Worm (Caenorhabditis elegans): ENCODE measurements around the gene mec-14.

Gene mec-14

ce11 chrIII:7170090-7170489, 22.7 kb downstream of the mec-14 start:
- TF ChIP-seq ceh-28 (tag; optimal IDR thresholded peaks at IDR 0.05) (no peak), aha-1 (tag) (peak; percentile 81), nhr-77 (tag; optimal IDR thresholded peaks at IDR 0.05) (no peak), ZK546.5 (tag; optimal IDR thresholded peaks at IDR 0.05) (no peak), mdl-1 (tag; optimal IDR thresholded peaks at IDR 0.05) (no peak), unc-62 (GFP tag; optimal IDR thresholded peaks at IDR 0.05 in 1 of 2) (peak in 1 of 2 experiments; percentile 90), unc-62 (tag; optimal IDR thresholded peaks at IDR 0.05) (no peak), Y48G9A.11 (GFP tag; IDR thresholded peaks at IDR 0.05) (no peak)

- TF ChIP-seq unc-62 (GFP tag; optimal IDR thresholded peaks at IDR 0.05 in 1 of 2) (peak in 1 of 2 experiments; percentile 53), unc-62 (tag; optimal IDR thresholded peaks at IDR 0.05) (no peak), madf-9 (GFP tag; conservative IDR thresholded peaks at IDR 0.05) (no peak)
Measured at ce11 chrIII:7167568-7167937, 25.2 kb downstream of the mec-14 start, which contains the start of gene acs-4. acs-4 (plus strand) TSS chrIII:7167838.

- TF ChIP-seq ces-1 (GFP tag; optimal IDR thresholded peaks at IDR 0.05) (no peak), F49E8.2 (tag; optimal IDR thresholded peaks at IDR 0.05; ENCODE audit: borderline replicate concordance) (no peak), zag-1 (tag; optimal IDR thresholded peaks at IDR 0.05) (no peak), daf-16 (GFP tag; optimal IDR thresholded peaks at IDR 0.05) (no peak), daf-16 (tag; optimal IDR thresholded peaks at IDR 0.05) (peak; percentile 74), nhr-237 (tag; optimal IDR thresholded peaks at IDR 0.05) (no peak), php-3 (GFP tag; IDR thresholded peaks at IDR 0.05) (peak; percentile 89), fos-1 (tag; optimal IDR thresholded peaks at IDR 0.05) (no peak), hmg-1.1 (GFP tag; IDR thresholded peaks at IDR 0.05) (peak; percentile 80), hif-1 (tag; optimal IDR thresholded peaks at IDR 0.05) (peak in 1 of 2 experiments; percentile 20), F37D6.2 (tag; optimal IDR thresholded peaks at IDR 0.05) (peak; percentile 9), Y5F2A.4 (GFP tag; optimal IDR thresholded peaks at IDR 0.05) (no peak), ztf-11 (tag; optimal IDR thresholded peaks at IDR 0.05) (no peak), mes-2 (tag; optimal IDR thresholded peaks at IDR 0.05; ENCODE audit: poor library complexity, severe bottlenecking) (peak; percentile 51), lin-39 (tag; optimal IDR thresholded peaks at IDR 0.05) (no peak), hlh-11 (tag; optimal IDR thresholded peaks at IDR 0.05) (peak; percentile 58), lin-29 (GFP tag; IDR thresholded peaks at IDR 0.05) (no peak), nhr-102 (tag; optimal IDR thresholded peaks at IDR 0.05) (no peak), unc-130 (GFP tag; optimal IDR thresholded peaks at IDR 0.05) (no peak), Y75B8A.6 (GFP tag; IDR thresholded peaks at IDR 0.05) (no peak), nhr-77 (tag; optimal IDR thresholded peaks at IDR 0.05) (no peak), F10B5.3 (tag; optimal IDR thresholded peaks at IDR 0.05) (no peak), zip-11 (GFP tag; IDR thresholded peaks at IDR 0.05) (no peak), nhr-42 (GFP tag; IDR thresholded peaks at IDR 0.05) (no peak), hlh-30 (tag; optimal IDR thresholded peaks at IDR 0.05; ENCODE audit: insufficient read depth) (peak; percentile 40), mxl-3 (GFP tag; optimal IDR thresholded peaks at IDR 0.05) (no peak), attf-4 (tag; optimal IDR thresholded peaks at IDR 0.05) (no peak), saeg-2 (GFP tag; IDR thresholded peaks at IDR 0.05) (no peak), F26F4.8 (GFP tag; conservative IDR thresholded peaks at IDR 0.05) (no peak), spr-3 (GFP tag; optimal IDR thresholded peaks at IDR 0.05) (no peak), jun-1 (tag; optimal IDR thresholded peaks at IDR 0.05) (peak; percentile 2), ZK337.2 (GFP tag; IDR thresholded peaks at IDR 0.05) (no peak), R02D3.7 (tag; optimal IDR thresholded peaks at IDR 0.05) (no peak), mdt-29 (GFP tag; IDR thresholded peaks at IDR 0.05) (no peak), daf-19 (GFP tag; conservative IDR thresholded peaks at IDR 0.05) (no peak), Y48G9A.11 (GFP tag; IDR thresholded peaks at IDR 0.05) (no peak), rbr-2 (tag; optimal IDR thresholded peaks at IDR 0.05) (peak; percentile 64), aly-2 (tag; optimal IDR thresholded peaks at IDR 0.05) (no peak), snpc-1.2 (GFP tag; IDR thresholded peaks at IDR 0.05) (no peak)
Measured at ce11 chrIII:7166664-7167567, 25.9 kb downstream of the mec-14 start.

All from whole organism, L4 larva.